Worm (Caenorhabditis elegans) whole organism, mixed stage, embryonic: ENCODE results near the gene gop-2.

Experiments
- blmp-1 ChIP-seq: fragments of 150-350 bp; optimal IDR thresholded peaks from 2 replicates; lab custom pipeline; 2014; ENCODE audit warnings: missing biosample characterization, missing genetic modification characterization
- elt-3 ChIP-seq: fragments of 150-350 bp; optimal IDR thresholded peaks from 2 replicates; lab custom pipeline; 2014; ENCODE audit warnings: missing biosample characterization, missing genetic modification characterization
- hlh-1 ChIP-seq: fragments of 150-350 bp; optimal IDR thresholded peaks from 2 replicates; lab custom pipeline; 2014; ENCODE audit warnings: missing biosample characterization, missing genetic modification reagents, missing genetic modification characterization
- lin-13 ChIP-seq: fragments of 150-350 bp; optimal IDR thresholded peaks from 2 replicates; lab custom pipeline; 2014; ENCODE audit warnings: missing biosample characterization, missing genetic modification characterization
- lin-32 ChIP-seq: fragments of 200-800 bp; sonication (Bioruptor generic); optimal IDR thresholded peaks from 2 replicates; lab custom pipeline; 2018; ENCODE audit warnings: mild to moderate bottlenecking, missing genetic modification characterization, missing compliant biosample characterization
- lsy-2 ChIP-seq: fragments of 150-350 bp; optimal IDR thresholded peaks from 2 replicates; lab custom pipeline; 2014; ENCODE audit warnings: missing biosample characterization, missing genetic modification characterization
- mls-2 ChIP-seq: sonication (generic microtip); optimal IDR thresholded peaks from 2 replicates; lab custom pipeline; 2016; ENCODE audit warnings: mild to moderate bottlenecking, missing genetic modification characterization, moderate library complexity, missing compliant biosample characterization
- nhr-12 ChIP-seq: fragments of 150-350 bp; optimal IDR thresholded peaks from 2 replicates; lab custom pipeline; 2014; ENCODE audit warnings: missing biosample characterization, missing genetic modification characterization
- nhr-237 ChIP-seq: fragments of 150-350 bp; optimal IDR thresholded peaks from 2 replicates; lab custom pipeline; 2014; ENCODE audit warnings: missing biosample characterization, missing genetic modification characterization
- pha-4 ChIP-seq: fragments of 150-350 bp; optimal IDR thresholded peaks from 2 replicates; lab custom pipeline; 2018; ENCODE audit warnings: missing biosample characterization, missing genetic modification reagents, missing genetic modification characterization
- snpc-4 ChIP-seq: fragments of 150-350 bp; optimal IDR thresholded peaks from 2 replicates; lab custom pipeline; 2014; ENCODE audit warnings: missing biosample characterization, missing genetic modification characterization
- sptf-1 ChIP-seq: sonication (generic microtip); optimal IDR thresholded peaks from 2 replicates; lab custom pipeline; 2017; ENCODE audit warnings: mild to moderate bottlenecking, missing genetic modification characterization, moderate library complexity, missing compliant biosample characterization
- unc-62 ChIP-seq: fragments of 150-350 bp; optimal IDR thresholded peaks from 2 replicates; lab custom pipeline; 2014; ENCODE audit warnings: missing biosample characterization, missing genetic modification reagents, missing genetic modification characterization
- zip-8 ChIP-seq: fragments of 150-350 bp; optimal IDR thresholded peaks from 2 replicates; lab custom pipeline; 2014; ENCODE audit warnings: missing biosample characterization, missing genetic modification characterization

- TF ChIP-seq nhr-237: no peak
- no peak for TF ChIP-seq mls-2 (tag; lab: Kevin White, UChicago)
- no peak for TF ChIP-seq pha-4 (tag; lab: Kevin White, UChicago)
- no peak for TF ChIP-seq lin-13 (tag; lab: Kevin White, UChicago)
- TF ChIP-seq unc-62 (GFP tag; lab: Kevin White, UChicago): no peak
- no peak for TF ChIP-seq sptf-1 (tag; lab: Kevin White, UChicago)
- no peak for TF ChIP-seq zip-8 (tag; lab: Kevin White, UChicago)
- TF ChIP-seq snpc-4: no peak
- TF ChIP-seq lsy-2: no peak
- no peak for TF ChIP-seq lin-32 (GFP tag; lab: Kevin White, UChicago)
- TF ChIP-seq elt-3 (tag; lab: Kevin White, UChicago): no peak
- TF ChIP-seq nhr-12: no peak
- TF ChIP-seq blmp-1 (tag; lab: Kevin White, UChicago): no peak
- TF ChIP-seq hlh-1 (tag; lab: Kevin White, UChicago): no peak
These were observed 11.0 kb downstream of the gop-2 start, which contains the start of gene ZC395.4 for ce11 chrIII:5269814-5270213.
